Fruit fly (Drosophila melanogaster): ENCODE measurements around the gene CG18787.

DNA sequence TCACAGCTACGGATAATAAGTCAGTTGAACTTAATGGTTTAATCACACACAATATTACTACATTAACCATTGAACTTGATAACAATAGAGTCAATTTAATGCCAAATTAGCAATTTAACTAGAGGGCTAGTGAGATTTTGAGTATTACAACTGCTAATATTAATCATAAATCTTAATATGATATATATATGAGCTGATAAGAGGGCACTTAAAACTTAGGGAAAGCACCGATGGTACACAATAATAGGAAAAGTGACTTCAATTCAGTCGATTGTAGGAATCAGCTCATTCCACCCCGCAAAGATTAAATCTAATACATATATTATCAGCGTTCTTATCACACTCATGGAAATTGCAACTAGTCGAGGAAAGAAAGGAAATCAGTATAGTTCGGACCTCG is 17.9 kb downstream of the CG18787 start, which contains the start of gene CG16965:
- TF ChIP-seq CG42726 (GFP tag; IDR thresholded peaks at IDR 0.05; ENCODE audit: partially characterized antibody) = no peak
- no peak for TF ChIP-seq phol (tag; optimal IDR thresholded peaks at IDR 0.05)
- TF ChIP-seq CG3281 (GFP tag; optimal IDR thresholded peaks at IDR 0.05) = no peak
- no peak for TF ChIP-seq yki (optimal IDR thresholded peaks at IDR 0.05)
- no peak for TF ChIP-seq CG8944 (GFP tag; optimal IDR thresholded peaks at IDR 0.05)
- TF ChIP-seq sob (GFP tag; IDR thresholded peaks at IDR 0.05) = no peak
- no peak for TF ChIP-seq crp (GFP tag; optimal IDR thresholded peaks at IDR 0.05)
- no peak for TF ChIP-seq toy (GFP tag; IDR thresholded peaks at IDR 0.05)
- TF ChIP-seq pfk (GFP tag; optimal IDR thresholded peaks at IDR 0.05) = no peak
- TF ChIP-seq CG4328 (GFP tag; optimal IDR thresholded peaks at IDR 0.05) = no peak
- TF ChIP-seq br (optimal IDR thresholded peaks at IDR 0.05) = no peak
- no peak for TF ChIP-seq CG32532 (GFP tag; IDR thresholded peaks at IDR 0.05)

Measured in whole organism, embryonic.